Fruit fly (Drosophila melanogaster) whole organism, embryonic: ENCODE measurements around the gene CG14424.

Experiments used
- Abd-B ChIP-seq: fragments of 200-800 bp; sonication (Bioruptor generic); optimal IDR thresholded peaks from 2 replicates; lab custom pipeline; 2018; ENCODE audit warnings: missing biosample characterization, mild to moderate bottlenecking, missing genetic modification characterization, moderate library complexity
- CG34376 ChIP-seq: fragments of 200-800 bp; sonication (Bioruptor generic); optimal IDR thresholded peaks from 2 replicates; lab custom pipeline; 2018; ENCODE audit warnings: missing biosample characterization, mild to moderate bottlenecking, missing genetic modification characterization
- Xbp1 ChIP-seq: fragments of 200-800 bp; sonication (Bioruptor generic); optimal IDR thresholded peaks from 3 replicates; lab custom pipeline; 2016; ENCODE audit warnings: missing biosample characterization, mild to moderate bottlenecking, missing genetic modification characterization
- bbx ChIP-seq: fragments of 200-800 bp; sonication (Bioruptor generic); IDR thresholded peaks from 2 replicates; pipeline ENCODE4 v1.3.6; 2022; ENCODE audit warnings: missing biosample characterization, missing genetic modification characterization; ENCODE audit not compliant: partially characterized antibody
- ci ChIP-seq: fragments of 200-800 bp; sonication (Bioruptor generic); IDR thresholded peaks from 3 replicates; pipeline ENCODE4 v1.3.6; 2022; ENCODE audit warnings: missing biosample characterization, missing genetic modification characterization

- TF ChIP-seq CG34376 (GFP tag; lab: Kevin White, UChicago) (no peak), Abd-B (no peak), bbx (GFP tag; lab: Robert Waterston, UW) (no peak), Xbp1 (GFP tag; lab: Kevin White, UChicago) (peak; percentile 14), ci (GFP tag; lab: Robert Waterston, UW) (peak; percentile 51; the same call in 1 of the 3 replicates)
These were observed 19.9 kb downstream of the CG14424 start for dm6 chrX:2907105-2907694.
